Fruit fly (Drosophila melanogaster): ENCODE measurements around the gene trh.

The trh gene

DNA sequence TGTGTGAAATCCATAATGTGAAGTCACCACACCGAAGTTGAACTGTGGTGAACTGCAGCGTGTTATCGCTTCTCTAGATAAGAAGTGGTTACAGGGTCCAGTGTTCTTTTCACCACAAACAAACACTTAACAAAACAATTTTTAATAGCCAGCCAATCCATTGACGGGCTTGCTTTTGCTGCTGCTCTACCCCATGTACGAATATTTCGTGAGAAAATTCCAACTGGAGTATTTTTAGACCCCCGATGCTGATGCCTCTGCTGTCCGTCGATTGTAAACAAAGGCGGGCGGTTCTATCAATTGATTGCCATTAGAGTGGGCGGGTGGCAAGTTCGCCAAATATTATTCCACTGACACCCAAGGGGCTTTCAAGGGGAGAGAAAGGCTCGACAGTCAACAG is 53.4 kb downstream of the trh start (continued):
- no peak for TF ChIP-seq CG11398 (GFP tag; optimal IDR thresholded peaks at IDR 0.05)
- TF ChIP-seq nerfin-1 (tag; optimal IDR thresholded peaks at IDR 0.05): no peak
- TF ChIP-seq sisA (GFP tag; IDR thresholded peaks at IDR 0.05): no peak
- TF ChIP-seq ab (GFP tag; optimal IDR thresholded peaks at IDR 0.05): no peak
- TF ChIP-seq exex (tag; optimal IDR thresholded peaks at IDR 0.05): peak; percentile 30
- no peak for TF ChIP-seq gcm (GFP tag; optimal IDR thresholded peaks at IDR 0.05)
- no peak for TF ChIP-seq maf-S (GFP tag; optimal IDR thresholded peaks at IDR 0.05)
- no peak for TF ChIP-seq Mad (GFP tag; optimal IDR thresholded peaks at IDR 0.05)
- TF ChIP-seq Ets65A (GFP tag): peak; percentile 57
- TF ChIP-seq Pdp1 (GFP tag; optimal IDR thresholded peaks at IDR 0.05): peak in 1 of 2 experiments; percentile 29
- no peak for TF ChIP-seq dati (GFP tag; IDR thresholded peaks at IDR 0.05)
- TF ChIP-seq TFAM (GFP tag; optimal IDR thresholded peaks at IDR 0.05): no peak
- peak; percentile 81 for TF ChIP-seq sd (tag; optimal IDR thresholded peaks at IDR 0.05)
- TF ChIP-seq Ssrp (tag; optimal IDR thresholded peaks at IDR 0.05): no peak
- TF ChIP-seq schlank (tag; optimal IDR thresholded peaks at IDR 0.05): no peak
- TF ChIP-seq CG12942 (GFP tag; optimal IDR thresholded peaks at IDR 0.05): no peak
- TF ChIP-seq Dbx (GFP tag; IDR thresholded peaks at IDR 0.05): peak; percentile 48; the same call in 1 of the 3 replicates
- TF ChIP-seq GATAe (GFP tag; conservative IDR thresholded peaks at IDR 0.05): peak; percentile 55; the same call in 1 of the 2 replicates
- TF ChIP-seq CHES-1-like (GFP tag; optimal IDR thresholded peaks at IDR 0.05): peak; percentile 9
- TF ChIP-seq CG14014 (GFP tag; IDR thresholded peaks at IDR 0.05): no peak
- no peak for TF ChIP-seq crc (GFP tag; optimal IDR thresholded peaks at IDR 0.05)
- no peak for TF ChIP-seq slp2 (GFP tag; optimal IDR thresholded peaks at IDR 0.05)
- TF ChIP-seq crp (GFP tag; optimal IDR thresholded peaks at IDR 0.05): no peak
- TF ChIP-seq Med (GFP tag): peak; percentile 30
- no peak for TF ChIP-seq ash1 (GFP tag; optimal IDR thresholded peaks at IDR 0.05)
- peak; percentile 9 for TF ChIP-seq dmrt99B (tag; optimal IDR thresholded peaks at IDR 0.05)
- TF ChIP-seq mam (GFP tag; optimal IDR thresholded peaks at IDR 0.05): peak; percentile 10
- TF ChIP-seq CG12769 (tag; optimal IDR thresholded peaks at IDR 0.05): peak; percentile 50
- TF ChIP-seq sob (GFP tag; IDR thresholded peaks at IDR 0.05): 0 out of 2 replicates have a peak, but pooled peaks have one; percentile 22
- no peak for TF ChIP-seq Fer3 (tag; optimal IDR thresholded peaks at IDR 0.05)
- no peak for TF ChIP-seq mld (GFP tag; IDR thresholded peaks at IDR 0.05; ENCODE audit: partially characterized antibody)
- no peak for TF ChIP-seq CG32772 (GFP tag; IDR thresholded peaks at IDR 0.05)
- peak; percentile 82 for TF ChIP-seq CG10366 (GFP tag; IDR thresholded peaks at IDR 0.05)
- peak; percentile 41; the same call in 2 of the 3 replicates for TF ChIP-seq row (GFP tag; IDR thresholded peaks at IDR 0.05)
- TF ChIP-seq Stat92E (GFP tag; optimal IDR thresholded peaks at IDR 0.05): no peak
- no peak for TF ChIP-seq CG1792 (GFP tag; optimal IDR thresholded peaks at IDR 0.05)
- TF ChIP-seq CG8281 (tag; optimal IDR thresholded peaks at IDR 0.05): no peak
- TF ChIP-seq mirr (GFP tag; optimal IDR thresholded peaks at IDR 0.05): peak; percentile 31
- TF ChIP-seq CG11456 (GFP tag; IDR thresholded peaks at IDR 0.05): no peak
- no peak for TF ChIP-seq tio (GFP tag; optimal IDR thresholded peaks at IDR 0.05)
- no peak for TF ChIP-seq Lim3 (GFP tag; IDR thresholded peaks at IDR 0.05)
- TF ChIP-seq Meics (GFP tag; optimal IDR thresholded peaks at IDR 0.05): peak; percentile 6
- peak; percentile 3 for TF ChIP-seq CG12659 (GFP tag; optimal IDR thresholded peaks at IDR 0.05)
- TF ChIP-seq CG8388 (GFP tag; optimal IDR thresholded peaks at IDR 0.05): no peak
- 0 out of 2 replicates have a peak, but pooled peaks have one; percentile 19 for TF ChIP-seq wdn (GFP tag; IDR thresholded peaks at IDR 0.05)
- peak; percentile 2 for TF ChIP-seq CG12071 (GFP tag; optimal IDR thresholded peaks at IDR 0.05)
- TF ChIP-seq fd96Cb (tag; optimal IDR thresholded peaks at IDR 0.05): no peak
- TF ChIP-seq cad (GFP tag; optimal IDR thresholded peaks at IDR 0.05): no peak
- no peak for TF ChIP-seq CG5953 (GFP tag; IDR thresholded peaks at IDR 0.05)
- TF ChIP-seq CG15514 (GFP tag; optimal IDR thresholded peaks at IDR 0.05): peak; percentile 34
- peak; percentile 77 for TF ChIP-seq sug (tag; optimal IDR thresholded peaks at IDR 0.05)
